Worm (Caenorhabditis elegans) whole organism, L3 larva: ENCODE measurements around the gene C15H9.2.

Source experiments
- R02D3.7 ChIP-seq: fragments of 150-350 bp; optimal IDR thresholded peaks from 2 replicates; lab custom pipeline; 2014; ENCODE audit warnings: missing biosample characterization, missing genetic modification characterization
- aly-2 ChIP-seq: fragments of 150-350 bp; optimal IDR thresholded peaks from 2 replicates; lab custom pipeline; 2014; ENCODE audit warnings: missing biosample characterization, missing genetic modification characterization
- ama-1 ChIP-seq: fragments of 150-350 bp; optimal IDR thresholded peaks from 2 replicates; lab custom pipeline; 2018
- ceh-28 ChIP-seq: fragments of 150-350 bp; optimal IDR thresholded peaks from 2 replicates; lab custom pipeline; 2014; ENCODE audit warnings: missing biosample characterization, missing genetic modification reagents, missing genetic modification characterization
- ceh-9 ChIP-seq: sonication (generic microtip); optimal IDR thresholded peaks from 2 replicates; lab custom pipeline; 2018; ENCODE audit warnings: missing biosample characterization, missing genetic modification characterization
- egl-27 ChIP-seq: sonication (generic microtip); optimal IDR thresholded peaks from 4 replicates; lab custom pipeline; 2017; ENCODE audit warnings: missing biosample characterization, missing genetic modification reagents, missing genetic modification characterization
- egl-5 ChIP-seq: fragments of 150-350 bp; optimal IDR thresholded peaks from 2 replicates; lab custom pipeline; 2017; ENCODE audit warnings: missing biosample characterization, missing genetic modification reagents, missing genetic modification characterization, inconsistent platforms
- elt-1 ChIP-seq: fragments of 150-350 bp; optimal IDR thresholded peaks from 2 replicates; lab custom pipeline; 2014; ENCODE audit warnings: missing biosample characterization, missing genetic modification characterization
- elt-2 ChIP-seq: sonication (generic microtip); optimal IDR thresholded peaks from 2 replicates; lab custom pipeline; 2016; ENCODE audit warnings: missing genetic modification reagents, mild to moderate bottlenecking, missing genetic modification characterization, missing compliant biosample characterization
- eor-1 ChIP-seq, 2 experiments: fragments of 150-350 bp; optimal IDR thresholded peaks; 2 replicates each; lab custom pipeline; 2014 to 2018; ENCODE audit warnings: missing biosample characterization in 2 of 2, missing genetic modification characterization in 2 of 2
- fkh-2 ChIP-seq: fragments of 150-350 bp; optimal IDR thresholded peaks from 2 replicates; lab custom pipeline; 2014; ENCODE audit warnings: missing biosample characterization, missing genetic modification reagents, missing genetic modification characterization
- fos-1 ChIP-seq: fragments of 150-350 bp; optimal IDR thresholded peaks from 2 replicates; lab custom pipeline; 2014; ENCODE audit warnings: missing biosample characterization, missing genetic modification characterization
- hmg-11 ChIP-seq: sonication (generic microtip); optimal IDR thresholded peaks from 2 replicates; lab custom pipeline; 2016; ENCODE audit warnings: missing genetic modification characterization, missing compliant biosample characterization
- jun-1 ChIP-seq: fragments of 150-350 bp; optimal IDR thresholded peaks from 2 replicates; lab custom pipeline; 2014; ENCODE audit warnings: missing biosample characterization, missing genetic modification reagents, missing genetic modification characterization
- lin-15B ChIP-seq: fragments of 150-350 bp; optimal IDR thresholded peaks from 2 replicates; lab custom pipeline; 2014; ENCODE audit warnings: missing biosample characterization, missing genetic modification characterization
- nfya-1 ChIP-seq: sonication (generic microtip); optimal IDR thresholded peaks from 2 replicates; lab custom pipeline; 2017; ENCODE audit warnings: missing genetic modification characterization, mild to moderate bottlenecking, missing compliant biosample characterization, antibody characterized with exemption, moderate library complexity; ENCODE audit not compliant: insufficient read depth
- nhr-11 ChIP-seq: fragments of 150-350 bp; optimal IDR thresholded peaks from 2 replicates; lab custom pipeline; 2014; ENCODE audit warnings: missing biosample characterization, missing genetic modification characterization
- nhr-12 ChIP-seq: fragments of 150-350 bp; optimal IDR thresholded peaks from 2 replicates; lab custom pipeline; 2014; ENCODE audit warnings: missing biosample characterization, missing genetic modification characterization
- nhr-23 ChIP-seq: fragments of 150-350 bp; optimal IDR thresholded peaks from 2 replicates; lab custom pipeline; 2014; ENCODE audit warnings: missing biosample characterization, missing genetic modification reagents, missing genetic modification characterization
- nhr-237 ChIP-seq: fragments of 150-350 bp; optimal IDR thresholded peaks from 2 replicates; lab custom pipeline; 2014; ENCODE audit warnings: missing biosample characterization, missing genetic modification characterization
- nhr-25 ChIP-seq: sonication (generic microtip); optimal IDR thresholded peaks from 2 replicates; lab custom pipeline; 2017; ENCODE audit warnings: missing biosample characterization, missing genetic modification characterization
- nhr-28 ChIP-seq: fragments of 150-350 bp; optimal IDR thresholded peaks from 2 replicates; lab custom pipeline; 2014; ENCODE audit warnings: missing biosample characterization, missing genetic modification characterization
- nhr-43 ChIP-seq: sonication (generic microtip); optimal IDR thresholded peaks from 2 replicates; lab custom pipeline; 2016; ENCODE audit warnings: mild to moderate bottlenecking, missing genetic modification characterization, missing compliant biosample characterization; ENCODE audit not compliant: poor library complexity, severe bottlenecking
- nhr-67 ChIP-seq: fragments of 150-350 bp; optimal IDR thresholded peaks from 2 replicates; lab custom pipeline; 2014; ENCODE audit warnings: missing biosample characterization, missing genetic modification characterization
- nhr-76 ChIP-seq: fragments of 150-350 bp; sonication (generic microtip); optimal IDR thresholded peaks from 5 replicates; lab custom pipeline; 2014; ENCODE audit warnings: missing biosample characterization, missing genetic modification characterization
- nhr-77 ChIP-seq: fragments of 150-350 bp; optimal IDR thresholded peaks from 2 replicates; lab custom pipeline; 2014; ENCODE audit warnings: missing biosample characterization, missing genetic modification characterization
- pqm-1 ChIP-seq: fragments of 150-350 bp; optimal IDR thresholded peaks from 2 replicates; lab custom pipeline; 2017; ENCODE audit warnings: missing biosample characterization, missing genetic modification characterization, inconsistent platforms
- sea-2 ChIP-seq: fragments of 150-350 bp; sonication (generic microtip); optimal IDR thresholded peaks from 4 replicates; lab custom pipeline; 2014; ENCODE audit warnings: missing biosample characterization, missing genetic modification reagents, missing genetic modification characterization
- skn-1 ChIP-seq: fragments of 150-350 bp; optimal IDR thresholded peaks from 2 replicates; lab custom pipeline; 2014; ENCODE audit warnings: missing biosample characterization, missing genetic modification characterization
- snpc-4 ChIP-seq: fragments of 150-350 bp; optimal IDR thresholded peaks from 2 replicates; lab custom pipeline; 2014; ENCODE audit warnings: missing biosample characterization, missing genetic modification characterization
- unc-39 ChIP-seq: sonication (generic microtip); optimal IDR thresholded peaks from 4 replicates; lab custom pipeline; 2017; ENCODE audit warnings: missing biosample characterization, missing genetic modification characterization
- unc-62 ChIP-seq: fragments of 150-350 bp; sonication (generic microtip); optimal IDR thresholded peaks from 4 replicates; lab custom pipeline; 2014; ENCODE audit warnings: missing biosample characterization, missing genetic modification reagents, missing genetic modification characterization
- ztf-4 ChIP-seq: fragments of 150-350 bp; optimal IDR thresholded peaks from 2 replicates; lab custom pipeline; 2014; ENCODE audit warnings: missing biosample characterization, missing genetic modification characterization

C15H9.2 gene

DNA sequence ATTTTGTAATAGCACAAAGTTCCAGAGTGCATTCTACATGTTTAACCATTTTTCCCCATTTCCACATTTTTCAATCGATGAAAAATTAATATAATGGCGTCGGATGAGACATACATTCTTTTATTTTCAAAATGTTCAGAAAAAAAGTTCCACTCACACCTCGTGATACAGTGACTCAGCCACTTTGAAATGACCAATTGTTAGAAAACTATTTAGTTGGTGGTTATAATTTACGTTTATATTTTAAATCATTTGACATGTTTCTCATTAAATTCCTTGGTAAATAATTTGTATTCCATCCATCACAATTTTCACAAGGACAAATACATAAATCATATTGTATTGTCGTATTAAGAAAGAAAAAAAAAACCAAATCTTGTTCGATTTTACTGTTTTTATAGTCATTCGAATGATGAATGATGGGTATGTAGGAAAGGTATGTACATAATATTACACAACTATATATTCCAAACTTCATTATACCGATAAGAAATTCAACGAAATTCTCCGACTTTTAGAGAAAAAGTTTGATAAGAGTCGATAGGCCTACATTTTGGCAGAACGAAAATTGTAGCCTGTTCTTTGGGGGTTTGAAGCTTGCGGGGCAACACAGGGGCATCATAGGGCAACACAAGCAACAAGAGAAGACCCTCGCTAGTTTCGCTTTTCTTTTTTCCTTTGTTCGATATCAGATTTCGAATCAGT lies 17.8 kb upstream of the C15H9.2 start:
- peak; percentile 53 for TF ChIP-seq elt-2
- peak; percentile 61 for TF ChIP-seq pqm-1 (tag; lab: Kevin White, UChicago)
- no peak for TF ChIP-seq nhr-23
- no peak for TF ChIP-seq ama-1
- no peak for TF ChIP-seq sea-2

- no peak for TF ChIP-seq nhr-67 (tag; lab: Kevin White, UChicago)
- no peak for TF ChIP-seq ceh-9 (tag; lab: Kevin White, UChicago)
Observed at ce11 chrX:6103297-6103696, 15.0 kb upstream of the C15H9.2 start, which contains the start of gene C15H9.11. Gene C15H9.11, minus strand, starts transcription at chrX:6103397.

DNA sequence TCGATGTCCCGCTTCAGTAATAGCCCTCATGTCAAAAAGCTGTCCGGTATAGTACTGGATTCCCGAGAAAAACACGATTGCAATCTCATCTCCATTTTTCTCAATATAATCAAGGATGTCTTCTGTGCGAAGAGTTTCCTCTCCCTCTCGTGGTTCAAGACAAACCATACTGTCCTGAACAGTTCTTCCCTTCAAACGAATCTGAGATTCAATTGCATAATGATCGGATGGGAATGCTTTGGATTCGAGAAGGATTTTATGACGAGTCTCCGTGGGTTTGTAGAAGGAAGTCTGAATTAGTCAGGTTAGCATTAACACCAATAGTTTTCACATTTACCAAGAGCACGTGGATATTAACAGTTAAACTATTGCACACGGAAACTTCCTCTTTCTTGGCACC lies 10.4 kb upstream of the C15H9.2 start:
- TF ChIP-seq skn-1, result no peak
- no peak for TF ChIP-seq R02D3.7 (tag; lab: Kevin White, UChicago)
- no peak for TF ChIP-seq nhr-77 (tag; lab: Kevin White, UChicago)
- TF ChIP-seq snpc-4 (tag; lab: Kevin White, UChicago), result no peak
- TF ChIP-seq nhr-25 (tag; lab: Kevin White, UChicago), result no peak
- no peak for TF ChIP-seq ama-1
- no peak for TF ChIP-seq nhr-43 (tag; lab: Kevin White, UChicago)
- TF ChIP-seq nhr-237 (tag; lab: Kevin White, UChicago), result no peak
- TF ChIP-seq fos-1 (tag; lab: Kevin White, UChicago), result no peak
- no peak for TF ChIP-seq unc-62 (GFP tag; lab: Kevin White, UChicago)
- no peak for TF ChIP-seq nhr-23
- TF ChIP-seq jun-1, result no peak
- TF ChIP-seq lin-15B, result no peak
- no peak for TF ChIP-seq nhr-11 (tag; lab: Kevin White, UChicago)
- no peak for TF ChIP-seq eor-1 (tag; optimal IDR thresholded peaks at IDR 0.05; lab: Kevin White, UChicago)
- TF ChIP-seq aly-2 (tag; lab: Kevin White, UChicago), result no peak
- no peak for TF ChIP-seq fkh-2 (tag; lab: Kevin White, UChicago)
- no peak for TF ChIP-seq sea-2
- no peak for TF ChIP-seq nfya-1 (tag; lab: Kevin White, UChicago)
- no peak for TF ChIP-seq hmg-11 (tag; lab: Kevin White, UChicago)

DNA sequence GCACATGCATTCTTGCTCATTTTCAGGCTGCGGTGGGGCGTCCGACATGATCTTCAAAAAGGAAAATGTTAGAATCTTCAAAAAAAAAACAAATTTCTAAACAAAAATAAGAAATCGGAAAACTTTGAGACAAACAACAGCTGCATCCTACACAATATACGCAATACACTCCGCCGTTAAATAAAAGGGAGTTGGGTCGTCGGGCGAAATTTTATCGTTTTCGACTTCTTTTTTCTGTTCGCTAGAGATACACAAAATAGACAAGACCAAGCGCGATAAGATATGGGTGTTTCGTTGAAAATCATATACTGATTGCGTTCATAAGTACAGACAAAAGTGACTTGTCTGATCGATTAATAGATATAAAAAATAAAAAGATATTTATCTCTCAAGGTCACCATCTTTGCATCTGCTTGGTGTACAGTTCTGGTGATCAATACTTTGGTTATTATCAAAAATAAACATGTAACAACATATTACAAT lies 9.0 kb upstream of the C15H9.2 start, which contains the start of gene kynu-1:
Gene kynu-1 (minus strand): TSS at position 51 of the 483 bp plus-strand sequence.
- TF ChIP-seq nhr-76 (tag; lab: Kevin White, UChicago), result no peak
- TF ChIP-seq unc-39 (tag; lab: Kevin White, UChicago), result no peak
- peak; percentile 53 for TF ChIP-seq nhr-23
- peak; percentile 32 for TF ChIP-seq nhr-43 (tag; lab: Kevin White, UChicago)
- no peak for TF ChIP-seq nhr-12
- no peak for TF ChIP-seq eor-1 (tag; optimal IDR thresholded peaks at IDR 0.05; lab: Kevin White, UChicago)
- no peak for TF ChIP-seq nhr-237 (tag; lab: Kevin White, UChicago)
- TF ChIP-seq nhr-28 (tag; lab: Kevin White, UChicago), result no peak
- TF ChIP-seq snpc-4 (tag; lab: Kevin White, UChicago), result no peak
- TF ChIP-seq ceh-28 (tag; lab: Kevin White, UChicago), result peak; percentile 66
- TF ChIP-seq elt-2, result peak; percentile 57
- TF ChIP-seq elt-1 (tag; lab: Kevin White, UChicago), result peak; percentile 81

- TF ChIP-seq egl-5, result no peak
- TF ChIP-seq ztf-4 (tag; lab: Kevin White, UChicago), result no peak
- no peak for TF ChIP-seq fkh-2 (tag; lab: Kevin White, UChicago)
- no peak for TF ChIP-seq nhr-43 (tag; lab: Kevin White, UChicago)
- TF ChIP-seq egl-27, result no peak
- TF ChIP-seq elt-2, result peak; percentile 54
- TF ChIP-seq nhr-23, result no peak
Observed at ce11 chrX:6112817-6113216, 5.5 kb upstream of the C15H9.2 start, which contains the start of gene prx-3. Gene prx-3, minus strand, starts transcription at chrX:6112917.
